Worm (Caenorhabditis elegans) whole organism, late embryonic: ENCODE data around the gene Y73B3A.11.
"Not testable (repeated sequence)": the region's sequence is repeated elsewhere in the genome, so short reads cannot be mapped to it uniquely, and the experiment has no call there.

ENCODE experiments used
- C38D4.7 ChIP-seq: fragments of 200-800 bp; sonication (Bioruptor generic); optimal IDR thresholded peaks from 2 replicates; lab custom pipeline; 2018; ENCODE audit warnings: mild to moderate bottlenecking, missing genetic modification characterization, moderate library complexity, missing compliant biosample characterization
- F13H6.1 ChIP-seq: sonication (generic microtip); optimal IDR thresholded peaks from 2 replicates; lab custom pipeline; 2016; ENCODE audit warnings: missing genetic modification characterization, missing compliant biosample characterization
- K02D7.2 ChIP-seq: sonication (generic microtip); optimal IDR thresholded peaks from 2 replicates; lab custom pipeline; 2017; ENCODE audit warnings: mild to moderate bottlenecking, missing genetic modification characterization, missing compliant biosample characterization
- Y22D7AL.16 ChIP-seq: sonication (generic microtip); optimal IDR thresholded peaks from 2 replicates; lab custom pipeline; 2016; ENCODE audit warnings: missing genetic modification characterization, missing compliant biosample characterization
- ceh-18 ChIP-seq: sonication (generic microtip); optimal IDR thresholded peaks from 2 replicates; lab custom pipeline; 2016; ENCODE audit warnings: missing genetic modification characterization, missing compliant biosample characterization
- ceh-22 ChIP-seq: sonication (generic microtip); optimal IDR thresholded peaks from 2 replicates; lab custom pipeline; 2017; ENCODE audit warnings: missing biosample characterization, missing genetic modification characterization
- ceh-30 ChIP-seq: fragments of 150-350 bp; optimal IDR thresholded peaks from 2 replicates; lab custom pipeline; 2014; ENCODE audit warnings: missing biosample characterization, missing genetic modification characterization
- ceh-48 ChIP-seq: sonication (generic microtip); optimal IDR thresholded peaks from 2 replicates; lab custom pipeline; 2016; ENCODE audit warnings: missing genetic modification characterization, inconsistent platforms, missing compliant biosample characterization
- dve-1 ChIP-seq: sonication (generic microtip); optimal IDR thresholded peaks from 2 replicates; lab custom pipeline; 2017; ENCODE audit warnings: antibody characterized with exemption, mild to moderate bottlenecking, missing genetic modification characterization, missing compliant biosample characterization
- elt-4 ChIP-seq: sonication (generic microtip); optimal IDR thresholded peaks from 2 replicates; lab custom pipeline; 2016; ENCODE audit warnings: missing genetic modification characterization, missing compliant biosample characterization
- fkh-10 ChIP-seq: fragments of 150-350 bp; optimal IDR thresholded peaks from 2 replicates; lab custom pipeline; 2014; ENCODE audit warnings: missing biosample characterization, missing genetic modification reagents, missing genetic modification characterization
- fkh-6 ChIP-seq: sonication (generic microtip); optimal IDR thresholded peaks from 2 replicates; lab custom pipeline; 2016; ENCODE audit warnings: missing genetic modification characterization, missing compliant biosample characterization
- hlh-13 ChIP-seq: fragments of 200-800 bp; sonication (Bioruptor generic); optimal IDR thresholded peaks from 2 replicates; lab custom pipeline; 2018; ENCODE audit warnings: mild to moderate bottlenecking, missing genetic modification characterization, missing compliant biosample characterization
- hlh-30 ChIP-seq: sonication (generic microtip); optimal IDR thresholded peaks from 2 replicates; lab custom pipeline; 2017; ENCODE audit warnings: antibody characterized with exemption, missing genetic modification characterization, missing compliant biosample characterization; ENCODE audit not compliant: insufficient read depth
- hlh-6 ChIP-seq: sonication (generic microtip); optimal IDR thresholded peaks from 2 replicates; lab custom pipeline; 2016; ENCODE audit warnings: missing genotype, missing genetic modification characterization, missing compliant biosample characterization
- hlh-8 ChIP-seq: sonication (generic microtip); optimal IDR thresholded peaks from 2 replicates; lab custom pipeline; 2016; ENCODE audit warnings: missing genotype, missing genetic modification characterization, missing compliant biosample characterization
- lin-11 ChIP-seq: fragments of 200-800 bp; sonication (Bioruptor generic); optimal IDR thresholded peaks from 2 replicates; lab custom pipeline; 2018; ENCODE audit warnings: mild to moderate bottlenecking, missing genetic modification characterization, missing compliant biosample characterization
- mec-3 ChIP-seq: sonication (generic microtip); optimal IDR thresholded peaks from 2 replicates; lab custom pipeline; 2016; ENCODE audit warnings: borderline replicate concordance, missing genetic modification characterization, missing compliant biosample characterization
- npax-4 ChIP-seq: sonication (generic microtip); optimal IDR thresholded peaks from 2 replicates; lab custom pipeline; 2016; ENCODE audit warnings: missing genetic modification characterization, missing compliant biosample characterization
- odd-2 ChIP-seq: sonication (generic microtip); optimal IDR thresholded peaks from 2 replicates; lab custom pipeline; 2017; ENCODE audit warnings: antibody characterized with exemption, mild to moderate bottlenecking, missing genetic modification characterization, missing compliant biosample characterization
- pag-3 ChIP-seq: sonication (generic microtip); optimal IDR thresholded peaks from 2 replicates; lab custom pipeline; 2016; ENCODE audit warnings: missing compliant biosample characterization, missing genetic modification characterization, borderline replicate concordance
- pha-4 ChIP-seq: fragments of 150-350 bp; optimal IDR thresholded peaks from 2 replicates; lab custom pipeline; 2018; ENCODE audit warnings: missing biosample characterization, missing genetic modification reagents, missing genetic modification characterization
- pqm-1 ChIP-seq: sonication (generic microtip); optimal IDR thresholded peaks from 2 replicates; lab custom pipeline; 2016; ENCODE audit warnings: missing genetic modification characterization, missing compliant biosample characterization
- pros-1 ChIP-seq: fragments of 150-350 bp; optimal IDR thresholded peaks from 2 replicates; lab custom pipeline; 2014; ENCODE audit warnings: missing biosample characterization, missing genetic modification reagents, missing genetic modification characterization
- ref-2 ChIP-seq: sonication (generic microtip); optimal IDR thresholded peaks from 2 replicates; lab custom pipeline; 2016; ENCODE audit warnings: missing genetic modification characterization, missing compliant biosample characterization
- sox-2 ChIP-seq: fragments of 200-800 bp; sonication (Bioruptor generic); IDR thresholded peaks from 2 replicates; pipeline ENCODE4 v1.3.6; 2022; ENCODE audit warnings: missing genetic modification reagents, missing genetic modification characterization, missing compliant biosample characterization
- sox-4 ChIP-seq: sonication (generic microtip); optimal IDR thresholded peaks from 2 replicates; lab custom pipeline; 2017; ENCODE audit warnings: mild to moderate bottlenecking, missing genetic modification characterization, inconsistent platforms, missing compliant biosample characterization
- tbx-7 ChIP-seq: sonication (generic microtip); optimal IDR thresholded peaks from 2 replicates; lab custom pipeline; 2016; ENCODE audit warnings: missing genotype, missing genetic modification characterization, missing compliant biosample characterization
- unc-42 ChIP-seq: sonication (generic microtip); optimal IDR thresholded peaks from 2 replicates; lab custom pipeline; 2016; ENCODE audit warnings: missing genotype, missing genetic modification characterization, missing compliant biosample characterization

Gene Y73B3A.11

ce11 chrX:141149-141548 is 6.8 kb upstream of the Y73B3A.11 start, which contains the start of gene Y73B3A.8:
Gene Y73B3A.8 (minus strand): TSS chrX:141249.
- TF ChIP-seq unc-42 (tag; lab: Kevin White, UChicago) = no peak
- no peak for TF ChIP-seq npax-4
- no peak for TF ChIP-seq Y22D7AL.16 (tag; lab: Kevin White, UChicago)
- no peak for TF ChIP-seq fkh-6
- no peak for TF ChIP-seq dve-1
- no peak for TF ChIP-seq pqm-1 (tag; lab: Kevin White, UChicago)
- no peak for TF ChIP-seq elt-4 (tag; lab: Kevin White, UChicago)
- TF ChIP-seq mec-3 (tag; lab: Kevin White, UChicago) = no peak
- TF ChIP-seq F13H6.1 (tag; lab: Kevin White, UChicago) = no peak
- no peak for TF ChIP-seq tbx-7 (tag; lab: Kevin White, UChicago)
- no peak for TF ChIP-seq pha-4 (tag; lab: Kevin White, UChicago)
- no peak for TF ChIP-seq sox-4 (tag; lab: Kevin White, UChicago)

ce11 chrX:146832-147231 is 1.1 kb upstream of the Y73B3A.11 start:
- TF ChIP-seq pqm-1 (tag; lab: Kevin White, UChicago) = no peak
- peak; percentile 95 for TF ChIP-seq ceh-18 (tag; lab: Kevin White, UChicago)

- not testable (repeated sequence) for TF ChIP-seq unc-42 (tag; lab: Kevin White, UChicago); dve-1; fkh-6
Observed at ce11 chrX:163034-163433, 15.1 kb downstream of the Y73B3A.11 start, which contains the start of gene tmed-12. Gene tmed-12 (minus strand): TSS chrX:163134.

ce11 chrX:177075-177474 is 29.2 kb downstream of the Y73B3A.11 start, which contains the start of the genes T08D2.5 and T08D2.4:
Gene T08D2.5 (plus strand): TSS chrX:177375.
Gene T08D2.4 (plus strand): TSS chrX:177396.
- TF ChIP-seq pqm-1 (tag; lab: Kevin White, UChicago) (no peak), ref-2 (tag; lab: Kevin White, UChicago) (no peak), hlh-8 (tag; lab: Kevin White, UChicago) (no peak), odd-2 (no peak), fkh-10 (GFP tag; lab: Kevin White, UChicago) (no peak), sox-2 (no peak), hlh-30 (tag; lab: Kevin White, UChicago) (no peak), mec-3 (tag; lab: Kevin White, UChicago) (no peak), hlh-13 (GFP tag; lab: Kevin White, UChicago) (no peak), unc-42 (tag; lab: Kevin White, UChicago) (no peak), C38D4.7 (GFP tag; lab: Kevin White, UChicago) (no peak), lin-11 (tag; lab: Kevin White, UChicago) (no peak), pag-3 (tag; lab: Kevin White, UChicago) (no peak), K02D7.2 (no peak), pha-4 (tag; lab: Kevin White, UChicago) (no peak), hlh-6 (no peak), ceh-22 (tag; lab: Kevin White, UChicago) (no peak), sox-4 (tag; lab: Kevin White, UChicago) (no peak), pros-1 (tag; lab: Kevin White, UChicago) (no peak)

ce11 chrX:182119-182741 is 34.3 kb downstream of the Y73B3A.11 start, which contains the start of the genes T08D2.6 and chkr-1:
Gene T08D2.6 (minus strand): TSS chrX:182169.
Gene chkr-1 (plus strand): TSS chrX:182691.
- not testable (repeated sequence) for TF ChIP-seq ceh-48, ceh-30, pha-4 (tag; lab: Kevin White, UChicago)

ce11 chrX:183572-183971 is 35.6 kb downstream of the Y73B3A.11 start:
- TF ChIP-seq ceh-48 (tag; lab: Kevin White, UChicago) = peak; percentile 25
